Worm (Caenorhabditis elegans) whole organism, early embryonic: Measurements from ENCODE around the gene har-1.

Source experiments
- ama-1 ChIP-seq: fragments of 150-350 bp; optimal IDR thresholded peaks from 2 replicates; lab custom pipeline; 2014
- pes-1 ChIP-seq: fragments of 200-800 bp; sonication (Bioruptor generic); IDR thresholded peaks from 2 replicates; pipeline ENCODE4 v1.3.6; 2022; ENCODE audit warnings: missing genetic modification reagents, missing genetic modification characterization, missing compliant biosample characterization

- TF ChIP-seq pes-1 (GFP tag; lab: Robert Waterston, UW) (no peak), ama-1 (no peak)
Measured at ce11 chrIII:4194349-4195110, 42.7 kb downstream of the har-1 start.
